Fruit fly (Drosophila melanogaster): ENCODE results near the gene CG14073.

- no peak for TF ChIP-seq psq (optimal IDR thresholded peaks at IDR 0.05)
- TF ChIP-seq CG8478 (optimal IDR thresholded peaks at IDR 0.05), result no peak
- no peak for TF ChIP-seq usp (GFP tag; optimal IDR thresholded peaks at IDR 0.05)
- TF ChIP-seq EcR (GFP tag; optimal IDR thresholded peaks at IDR 0.05), result no peak
- no peak for TF ChIP-seq Dll (optimal IDR thresholded peaks at IDR 0.05)
- no peak for TF ChIP-seq pan (optimal IDR thresholded peaks at IDR 0.05)
These were observed 19.2 kb downstream of the CG14073 start, which contains the start of gene ftz-f1 for dm6 chr3L:18801194-18801695.

All from whole organism.